Fruit fly (Drosophila melanogaster) whole organism, wandering third instar larva: Measurements from ENCODE around the gene uif.
A peak's percentile ranks its signal among the peaks of the same experiment; 100 is the strongest.

ENCODE experiments used
- Abd-B ChIP-seq: fragments of >200 bp; optimal IDR thresholded peaks from 2 replicates; lab custom pipeline; 2017; ENCODE audit warnings: missing biosample characterization, missing genetic modification characterization
- CG32264 ChIP-seq: fragments of 200-800 bp; sonication (Bioruptor generic); optimal IDR thresholded peaks from 2 replicates; lab custom pipeline; 2016; ENCODE audit warnings: missing biosample characterization, missing genetic modification characterization
- CG9705 ChIP-seq: fragments of 200-800 bp; sonication (Bioruptor generic); optimal IDR thresholded peaks from 2 replicates; lab custom pipeline; 2018; ENCODE audit warnings: missing biosample characterization, mild to moderate bottlenecking, missing genetic modification characterization
- CrebA ChIP-seq: fragments of 200-800 bp; sonication (Bioruptor generic); optimal IDR thresholded peaks from 2 replicates; lab custom pipeline; 2016; ENCODE audit warnings: missing biosample characterization, mild to moderate bottlenecking, missing genetic modification characterization, borderline replicate concordance
- Dfd ChIP-seq: fragments of >200 bp; optimal IDR thresholded peaks from 2 replicates; lab custom pipeline; 2017; ENCODE audit warnings: missing biosample characterization, missing genetic modification characterization
- Dif ChIP-seq: fragments of 200-275, 200-300 bp; sonication (Bioruptor generic); optimal IDR thresholded peaks from 2 replicates; lab custom pipeline; 2018; ENCODE audit warnings: missing biosample characterization, missing genetic modification characterization; ENCODE audit not compliant: partially characterized antibody
- GATAd ChIP-seq: sonication (Bioruptor generic); optimal IDR thresholded peaks from 2 replicates; lab custom pipeline; 2016; ENCODE audit warnings: missing biosample characterization, missing genetic modification characterization
- HLH106 ChIP-seq: fragments of 200-800 bp; optimal IDR thresholded peaks from 3 replicates; lab custom pipeline; 2019; ENCODE audit warnings: missing biosample characterization, mild to moderate bottlenecking, missing genetic modification characterization, moderate library complexity
- Hnf4 ChIP-seq: fragments of 200-800 bp; sonication (Bioruptor generic); optimal IDR thresholded peaks from 2 replicates; lab custom pipeline; 2016; ENCODE audit warnings: missing biosample characterization, mild to moderate bottlenecking, missing genetic modification characterization
- Hr78 ChIP-seq: fragments of >200 bp; optimal IDR thresholded peaks from 2 replicates; lab custom pipeline; 2017; ENCODE audit warnings: missing biosample characterization, missing genetic modification characterization
- Hr83 ChIP-seq: fragments of 200-300 bp; sonication (Bioruptor generic); optimal IDR thresholded peaks from 2 replicates; lab custom pipeline; 2016; ENCODE audit warnings: missing biosample characterization, mild to moderate bottlenecking, missing genetic modification characterization, moderate library complexity; ENCODE audit not compliant: poor library complexity, severe bottlenecking
- Jra ChIP-seq: sonication (Bioruptor generic); optimal IDR thresholded peaks from 2 replicates; lab custom pipeline; 2016; ENCODE audit warnings: missing biosample characterization, missing genetic modification characterization
- Mio ChIP-seq: sonication (Bioruptor generic); optimal IDR thresholded peaks from 2 replicates; lab custom pipeline; 2016; ENCODE audit warnings: missing biosample characterization, missing genetic modification characterization
- Myc ChIP-seq: fragments of >200 bp; optimal IDR thresholded peaks from 2 replicates; lab custom pipeline; 2017
- N ChIP-seq: fragments of >200 bp; optimal IDR thresholded peaks from 2 replicates; lab custom pipeline; 2018; ENCODE audit warnings: missing biosample characterization, missing external identifiers, missing genetic modification characterization
- OdsH ChIP-seq: fragments of 200-800 bp; sonication (Bioruptor generic); optimal IDR thresholded peaks from 2 replicates; lab custom pipeline; 2016; ENCODE audit warnings: missing biosample characterization, mild to moderate bottlenecking, missing genetic modification characterization
- Rel ChIP-seq, 2 experiments: fragments of 200-800 bp; sonication (Bioruptor generic) in 1 of 2; optimal IDR thresholded peaks; 2 replicates in 1 of 2; 3 replicates in 1 of 2; lab custom pipeline; 2016 to 2019; ENCODE audit warnings: mild to moderate bottlenecking in 2 of 2, missing biosample characterization in 2 of 2, missing genetic modification characterization in 2 of 2, moderate library complexity in 1 of 2
- Sp1 ChIP-seq: fragments of 200-800 bp; sonication (Bioruptor generic); optimal IDR thresholded peaks from 3 replicates; lab custom pipeline; 2019; ENCODE audit warnings: missing biosample characterization, mild to moderate bottlenecking, missing genetic modification characterization, moderate library complexity
- Vsx2 ChIP-seq: fragments of 200-300, 225-300 bp; sonication (Bioruptor generic); optimal IDR thresholded peaks from 2 replicates; lab custom pipeline; 2018; ENCODE audit warnings: missing biosample characterization, missing genetic modification characterization; ENCODE audit not compliant: partially characterized antibody
- br ChIP-seq: fragments of 200-800 bp; sonication (Bioruptor generic); optimal IDR thresholded peaks from 2 replicates; lab custom pipeline; 2016; ENCODE audit warnings: missing biosample characterization, missing genetic modification characterization
- brk ChIP-seq: fragments of 200-800 bp; sonication (Bioruptor generic); optimal IDR thresholded peaks from 2 replicates; lab custom pipeline; 2016; ENCODE audit warnings: missing biosample characterization, mild to moderate bottlenecking, missing genetic modification characterization
- dl ChIP-seq, 2 experiments: fragments of 175-275, 200-275 bp in 1 of 2; fragments of 200-275 bp in 1 of 2; sonication (Bioruptor generic); optimal IDR thresholded peaks; lab custom pipeline; 2018; ENCODE audit warnings: mild to moderate bottlenecking in 2 of 2, missing biosample characterization in 2 of 2, missing genetic modification characterization in 2 of 2, moderate library complexity in 2 of 2; ENCODE audit not compliant: partially characterized antibody in 2 of 2, insufficient read depth in 1 of 2
- dmrt93B ChIP-seq: fragments of 200-800 bp; sonication (Bioruptor generic); optimal IDR thresholded peaks from 2 replicates; lab custom pipeline; 2018; ENCODE audit warnings: missing biosample characterization, mild to moderate bottlenecking, missing genetic modification characterization
- dsf ChIP-seq: sonication (Bioruptor generic); optimal IDR thresholded peaks from 2 replicates; lab custom pipeline; 2016; ENCODE audit warnings: missing biosample characterization, missing genetic modification characterization, borderline replicate concordance
- ey ChIP-seq: fragments of 200-800 bp; sonication (Bioruptor generic); optimal IDR thresholded peaks from 2 replicates; lab custom pipeline; 2016; ENCODE audit warnings: missing biosample characterization, missing genetic modification characterization
- foxo ChIP-seq, 2 experiments: fragments of 200-800 bp; sonication (Bioruptor generic); optimal IDR thresholded peaks; 2 replicates in 1 of 2; 3 replicates in 1 of 2; lab custom pipeline; 2016 to 2017; ENCODE audit warnings: missing biosample characterization in 2 of 2, missing genetic modification characterization in 2 of 2
- fru ChIP-seq: fragments of 200-800 bp; sonication (Bioruptor generic); optimal IDR thresholded peaks from 3 replicates; lab custom pipeline; 2016; ENCODE audit warnings: missing biosample characterization, mild to moderate bottlenecking, missing genetic modification characterization
- h ChIP-seq: fragments of 200-800 bp; sonication (Bioruptor generic); optimal IDR thresholded peaks from 3 replicates; lab custom pipeline; 2016; ENCODE audit warnings: missing biosample characterization, mild to moderate bottlenecking, missing genetic modification characterization
- jim ChIP-seq: fragments of 175-275, 200-325 bp; sonication (Bioruptor generic); optimal IDR thresholded peaks from 2 replicates; lab custom pipeline; 2016; ENCODE audit warnings: missing biosample characterization, mild to moderate bottlenecking, missing genetic modification characterization
- lola ChIP-seq: fragments of >200 bp; optimal IDR thresholded peaks from 2 replicates; lab custom pipeline; 2017; ENCODE audit warnings: missing biosample characterization, missing genetic modification characterization
- pan ChIP-seq: fragments of >200 bp; optimal IDR thresholded peaks from 2 replicates; lab custom pipeline; 2017
- psq ChIP-seq: fragments of 200-800 bp; sonication (Bioruptor generic); optimal IDR thresholded peaks from 3 replicates; lab custom pipeline; 2017; ENCODE audit warnings: missing biosample characterization, mild to moderate bottlenecking, missing genetic modification characterization, moderate library complexity
- rgr ChIP-seq: fragments of 200-800 bp; sonication (Bioruptor generic); optimal IDR thresholded peaks from 3 replicates; lab custom pipeline; 2016; ENCODE audit warnings: missing biosample characterization, mild to moderate bottlenecking, missing genetic modification characterization
- sage ChIP-seq: fragments of 200-800 bp; sonication (Bioruptor generic); optimal IDR thresholded peaks from 2 replicates; lab custom pipeline; 2016; ENCODE audit warnings: missing biosample characterization, mild to moderate bottlenecking, missing genetic modification characterization
- sv ChIP-seq: fragments of 200-800 bp; sonication (Bioruptor generic); optimal IDR thresholded peaks from 3 replicates; lab custom pipeline; 2016; ENCODE audit warnings: missing biosample characterization, missing genetic modification characterization
- tai ChIP-seq: sonication (Bioruptor generic); optimal IDR thresholded peaks from 2 replicates; lab custom pipeline; 2016; ENCODE audit warnings: missing biosample characterization, missing genetic modification characterization
- usp ChIP-seq: fragments of >200 bp; optimal IDR thresholded peaks from 2 replicates; lab custom pipeline; 2017; ENCODE audit warnings: missing biosample characterization, missing genetic modification characterization
- woc ChIP-seq: sonication (Bioruptor generic); optimal IDR thresholded peaks from 2 replicates; lab custom pipeline; 2016; ENCODE audit warnings: missing biosample characterization, mild to moderate bottlenecking, missing genetic modification characterization

The uif gene

dm6 chr2L:6966309-6966708, 43.9 kb downstream of the uif start:
- TF ChIP-seq GATAd = no peak
- TF ChIP-seq N (GFP tag; lab: Kevin White, UChicago) = peak; percentile 31
- peak; percentile 3 for TF ChIP-seq HLH106
- peak; percentile 11 for TF ChIP-seq psq (GFP tag; lab: Kevin White, UChicago)
- TF ChIP-seq Sp1 (GFP tag; lab: Kevin White, UChicago) = peak; percentile 17
- no peak for TF ChIP-seq ey
- TF ChIP-seq Rel (GFP tag; optimal IDR thresholded peaks at IDR 0.05; lab: Kevin White, UChicago) = no peak
- peak; percentile 37 for TF ChIP-seq Rel (tag; optimal IDR thresholded peaks at IDR 0.05; lab: Kevin White, UChicago)
- no peak for TF ChIP-seq Jra (GFP tag; lab: Kevin White, UChicago)

DNA sequence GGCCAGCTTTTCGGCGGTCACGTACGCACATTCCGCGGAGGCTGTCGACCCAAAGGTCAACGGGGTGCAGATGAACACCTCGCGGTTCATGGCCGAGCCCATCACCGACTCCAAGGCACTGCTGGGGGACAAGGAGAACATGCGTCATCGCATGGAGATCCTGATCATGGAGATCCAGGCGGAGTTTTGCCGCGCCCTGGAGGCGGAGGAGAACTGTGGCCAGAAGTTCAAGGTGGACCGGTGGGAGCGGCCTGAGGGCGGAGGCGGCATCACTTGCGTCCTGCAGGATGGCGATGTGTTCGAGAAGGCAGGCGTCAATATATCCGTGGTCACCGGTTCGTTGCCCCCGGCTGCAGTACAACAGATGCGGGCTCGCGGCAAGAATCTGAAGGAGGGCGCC, 45.5 kb downstream of the uif start:
- TF ChIP-seq Jra (GFP tag; lab: Kevin White, UChicago) (no peak), h (GFP tag; lab: Kevin White, UChicago) (no peak), Abd-B (GFP tag; lab: Kevin White, UChicago) (no peak), dmrt93B (no peak), N (GFP tag; lab: Kevin White, UChicago) (no peak), CG32264 (GFP tag; lab: Kevin White, UChicago) (no peak), br (GFP tag; lab: Kevin White, UChicago) (no peak), GATAd (no peak), woc (no peak)
- TF ChIP-seq, all 38 proteins: peak for 0

- TF ChIP-seq GATAd = no peak
- no peak for TF ChIP-seq tai (GFP tag; lab: Kevin White, UChicago)
- no peak for TF ChIP-seq Hr78 (GFP tag; lab: Kevin White, UChicago)
- TF ChIP-seq h (GFP tag; lab: Kevin White, UChicago) = no peak
- TF ChIP-seq Vsx2 (GFP tag; lab: Kevin White, UChicago) = no peak
- TF ChIP-seq br (GFP tag; lab: Kevin White, UChicago) = no peak
- TF ChIP-seq Dfd (GFP tag; lab: Kevin White, UChicago) = no peak
- peak; percentile 40 for TF ChIP-seq CG9705
- TF ChIP-seq Mio (GFP tag; lab: Kevin White, UChicago) = no peak
- no peak for TF ChIP-seq brk (GFP tag; lab: Kevin White, UChicago)
- TF ChIP-seq psq (GFP tag; lab: Kevin White, UChicago) = peak; percentile 47
- peak; percentile 77 for TF ChIP-seq HLH106
- TF ChIP-seq CG32264 (GFP tag; lab: Kevin White, UChicago) = no peak
- no peak for TF ChIP-seq N (GFP tag; lab: Kevin White, UChicago)
- TF ChIP-seq jim (GFP tag; lab: Kevin White, UChicago) = no peak
- no peak for TF ChIP-seq Jra (GFP tag; lab: Kevin White, UChicago)
- no peak for TF ChIP-seq sage (GFP tag; lab: Kevin White, UChicago)
- TF ChIP-seq Hnf4 (GFP tag; lab: Kevin White, UChicago) = no peak
- peak; percentile 66 for TF ChIP-seq OdsH
- no peak for TF ChIP-seq sv (GFP tag; lab: Kevin White, UChicago)
- TF ChIP-seq Abd-B (GFP tag; lab: Kevin White, UChicago) = no peak
- no peak for TF ChIP-seq dl (GFP tag; optimal IDR thresholded peaks at IDR 0.05; lab: Kevin White, UChicago; ENCODE audit: insufficient read depth in 1 of 2, partially characterized antibody in 2 of 2)
- TF ChIP-seq foxo (GFP tag; optimal IDR thresholded peaks at IDR 0.05; lab: Kevin White, UChicago) = peak in 1 of 2 experiments; percentile 46
- no peak for TF ChIP-seq usp
- peak; percentile 75 for TF ChIP-seq Sp1 (GFP tag; lab: Kevin White, UChicago)
- TF ChIP-seq woc = no peak
- TF ChIP-seq Dif = no peak
- TF ChIP-seq dsf (GFP tag; lab: Kevin White, UChicago) = no peak
- no peak for TF ChIP-seq Hr83 (GFP tag; lab: Kevin White, UChicago)
- no peak for TF ChIP-seq Rel (GFP tag; optimal IDR thresholded peaks at IDR 0.05; lab: Kevin White, UChicago)
- peak; percentile 47 for TF ChIP-seq Rel (tag; optimal IDR thresholded peaks at IDR 0.05; lab: Kevin White, UChicago)
- peak; percentile 57 for TF ChIP-seq rgr (GFP tag; lab: Kevin White, UChicago)
- TF ChIP-seq dmrt93B = no peak
- no peak for TF ChIP-seq ey
- no peak for TF ChIP-seq CrebA (GFP tag; lab: Kevin White, UChicago)
- TF ChIP-seq Myc (lab: Kevin White, UChicago) = peak; percentile 26
- no peak for TF ChIP-seq pan (lab: Kevin White, UChicago)
- no peak for TF ChIP-seq fru (GFP tag; lab: Kevin White, UChicago)
- no peak for TF ChIP-seq lola (GFP tag; lab: Kevin White, UChicago)
- TF ChIP-seq, all 38 proteins: peak for 9
Observed at dm6 chr2L:6964022-6964434, 46.1 kb downstream of the uif start, which contains the start of the genes sip2 and Coprox. sip2 (minus strand) TSS chr2L:6964074. Coprox (plus strand) TSS chr2L:6964421.
